Fruit fly (Drosophila melanogaster) whole organism, embryonic: ENCODE data around the gene CG1896.

ENCODE experiments used
- Antp ChIP-seq: fragments of 200-800 bp; sonication (Bioruptor generic); optimal IDR thresholded peaks from 3 replicates; lab custom pipeline; 2016; ENCODE audit warnings: missing biosample characterization, missing genetic modification characterization
- Atf3 ChIP-seq: fragments of 200-800 bp; sonication (Bioruptor generic); optimal IDR thresholded peaks from 3 replicates; lab custom pipeline; 2016; ENCODE audit warnings: missing biosample characterization, missing genetic modification characterization
- Atf6 ChIP-seq: fragments of 200-800 bp; sonication (Bioruptor generic); IDR thresholded peaks from 2 replicates; pipeline ENCODE4 v1.3.6; 2022; ENCODE audit warnings: missing biosample characterization, missing genetic modification characterization
- B-H1 ChIP-seq: fragments of 200-800 bp; sonication (Bioruptor generic); IDR thresholded peaks from 3 replicates; pipeline ENCODE4 v1.3.6; 2022; ENCODE audit warnings: missing biosample characterization, missing genetic modification characterization
- Bgb ChIP-seq: fragments of 200-800 bp; sonication (Bioruptor generic); IDR thresholded peaks from 2 replicates; pipeline ENCODE4 v1.3.6; 2022; ENCODE audit warnings: missing biosample characterization, missing genetic modification characterization; ENCODE audit not compliant: partially characterized antibody
- CG10462 ChIP-seq: fragments of 200-800 bp; sonication (Bioruptor generic); optimal IDR thresholded peaks from 2 replicates; lab custom pipeline; 2016; ENCODE audit warnings: missing biosample characterization, missing genetic modification characterization
- CG10565 ChIP-seq: fragments of 200-800 bp; sonication (Bioruptor generic); optimal IDR thresholded peaks from 3 replicates; lab custom pipeline; 2016; ENCODE audit warnings: missing biosample characterization, mild to moderate bottlenecking, missing genetic modification characterization
- CG11560 ChIP-seq: fragments of 200-800 bp; sonication (Bioruptor generic); IDR thresholded peaks from 3 replicates; pipeline ENCODE4 v1.3.6; 2022; ENCODE audit warnings: missing biosample characterization, missing genetic modification characterization
- CG12299 ChIP-seq: fragments of 200-800 bp; sonication (Bioruptor generic); optimal IDR thresholded peaks from 2 replicates; lab custom pipeline; 2018; ENCODE audit warnings: missing biosample characterization, mild to moderate bottlenecking, missing genetic modification characterization
- CG1233 ChIP-seq: fragments of 200-800 bp; sonication (Bioruptor generic); optimal IDR thresholded peaks from 4 replicates; lab custom pipeline; 2018; ENCODE audit warnings: missing biosample characterization, mild to moderate bottlenecking, missing genetic modification characterization
- CG12769 ChIP-seq: fragments of 200-800 bp; sonication (Bioruptor generic); optimal IDR thresholded peaks from 2 replicates; lab custom pipeline; 2019; ENCODE audit warnings: missing biosample characterization, mild to moderate bottlenecking, missing genetic modification characterization, moderate library complexity
- CG13424 ChIP-seq: fragments of 200-800 bp; sonication (Bioruptor generic); optimal IDR thresholded peaks from 2 replicates; lab custom pipeline; 2019; ENCODE audit warnings: missing biosample characterization, mild to moderate bottlenecking, missing genetic modification characterization, moderate library complexity
- CG14860 ChIP-seq: fragments of 200-800 bp; sonication (Bioruptor generic); IDR thresholded peaks from 3 replicates; pipeline ENCODE4 v1.3.6; 2022; ENCODE audit warnings: missing biosample characterization, missing genetic modification characterization; ENCODE audit not compliant: partially characterized antibody
- CG15269 ChIP-seq: fragments of 200-800 bp; sonication (Bioruptor generic); optimal IDR thresholded peaks from 2 replicates; lab custom pipeline; 2018; ENCODE audit warnings: missing biosample characterization, mild to moderate bottlenecking, missing genetic modification characterization, moderate library complexity
- CG1529 ChIP-seq: fragments of 200-800 bp; sonication (Bioruptor generic); optimal IDR thresholded peaks from 3 replicates; lab custom pipeline; 2018; ENCODE audit warnings: missing biosample characterization, missing genetic modification characterization
- CG15514 ChIP-seq: fragments of 200-800 bp; sonication (Bioruptor generic); optimal IDR thresholded peaks from 3 replicates; lab custom pipeline; 2017; ENCODE audit warnings: missing biosample characterization, missing genetic modification characterization, mild to moderate bottlenecking, moderate library complexity, missing genetic modification reagents
- CG17359 ChIP-seq: fragments of 200-800 bp; sonication (Bioruptor generic); optimal IDR thresholded peaks from 3 replicates; lab custom pipeline; 2018; ENCODE audit warnings: missing biosample characterization, mild to moderate bottlenecking, missing genetic modification characterization, moderate library complexity
- CG1792 ChIP-seq: fragments of 200-800 bp; sonication (Bioruptor generic); optimal IDR thresholded peaks from 2 replicates; lab custom pipeline; 2016; ENCODE audit warnings: missing biosample characterization, missing genetic modification characterization
- CG18599 ChIP-seq: fragments of 200-800 bp; sonication (Bioruptor generic); optimal IDR thresholded peaks from 3 replicates; lab custom pipeline; 2017; ENCODE audit warnings: missing biosample characterization, missing genetic modification characterization, mild to moderate bottlenecking, moderate library complexity, missing genetic modification reagents
- CG2889 ChIP-seq: fragments of 200-800 bp; sonication (Bioruptor generic); IDR thresholded peaks from 3 replicates; pipeline ENCODE4 v1.3.6; 2022; ENCODE audit warnings: missing biosample characterization, missing genetic modification characterization
- CG3281 ChIP-seq: fragments of 200-800 bp; sonication (Bioruptor generic); optimal IDR thresholded peaks from 3 replicates; lab custom pipeline; 2017; ENCODE audit warnings: missing biosample characterization, mild to moderate bottlenecking, missing genetic modification characterization
- CG3407 ChIP-seq: fragments of 200-800 bp; sonication (Bioruptor generic); optimal IDR thresholded peaks from 2 replicates; lab custom pipeline; 2018; ENCODE audit warnings: missing biosample characterization, mild to moderate bottlenecking, missing genetic modification characterization
- CG5180 ChIP-seq: fragments of 200-800 bp; sonication (Bioruptor generic); optimal IDR thresholded peaks from 3 replicates; lab custom pipeline; 2017; ENCODE audit warnings: missing biosample characterization, missing genetic modification characterization, mild to moderate bottlenecking, moderate library complexity, missing genetic modification reagents
- CG5245 ChIP-seq: fragments of 200-800 bp; sonication (Bioruptor generic); optimal IDR thresholded peaks from 3 replicates; lab custom pipeline; 2016; ENCODE audit warnings: missing biosample characterization, missing genetic modification characterization
- CG6683 ChIP-seq: fragments of 200-800 bp; sonication (Bioruptor generic); optimal IDR thresholded peaks from 2 replicates; lab custom pipeline; 2017; ENCODE audit warnings: missing biosample characterization, mild to moderate bottlenecking, missing genetic modification characterization, missing genetic modification reagents
- CG7786 ChIP-seq: fragments of 200-800 bp; sonication (Bioruptor generic); optimal IDR thresholded peaks from 2 replicates; lab custom pipeline; 2016; ENCODE audit warnings: missing biosample characterization, missing genetic modification characterization
- CG9817 ChIP-seq: fragments of 200-800 bp; sonication (Bioruptor generic); optimal IDR thresholded peaks from 2 replicates; lab custom pipeline; 2018; ENCODE audit warnings: missing biosample characterization, mild to moderate bottlenecking, missing genetic modification characterization, moderate library complexity
- Dad ChIP-seq: fragments of 200-800 bp; sonication (Bioruptor generic); optimal IDR thresholded peaks from 3 replicates; lab custom pipeline; 2016; ENCODE audit warnings: missing biosample characterization, missing genetic modification characterization
- Dip2 ChIP-seq: fragments of 200-800 bp; sonication (Bioruptor generic); IDR thresholded peaks from 2 replicates; pipeline ENCODE4 v1.3.6; 2022; ENCODE audit warnings: missing biosample characterization, missing genetic modification characterization
- Doc3 ChIP-seq: fragments of 200-800 bp; sonication (Bioruptor generic); IDR thresholded peaks from 3 replicates; pipeline ENCODE4 v1.3.6; 2022; ENCODE audit warnings: missing biosample characterization, missing genetic modification characterization; ENCODE audit not compliant: partially characterized antibody
- Hr51 ChIP-seq, 2 experiments: fragments of 200-800 bp; sonication (Bioruptor generic); optimal IDR thresholded peaks; 2 replicates in 1 of 2; 3 replicates in 1 of 2; lab custom pipeline; 2016 to 2018; ENCODE audit warnings: missing biosample characterization in 2 of 2, missing genetic modification characterization in 2 of 2, mild to moderate bottlenecking in 1 of 2, moderate library complexity in 1 of 2
- MTF-1 ChIP-seq: fragments of 200-800 bp; sonication (Bioruptor generic); optimal IDR thresholded peaks from 2 replicates; lab custom pipeline; 2018; ENCODE audit warnings: missing biosample characterization, mild to moderate bottlenecking, missing genetic modification characterization, borderline replicate concordance
- NK7.1 ChIP-seq: fragments of 200-800 bp; sonication (Bioruptor generic); optimal IDR thresholded peaks from 3 replicates; lab custom pipeline; 2016; ENCODE audit warnings: missing biosample characterization, missing genetic modification characterization
- Nf-YA ChIP-seq: fragments of 200-800 bp; sonication (Bioruptor generic); IDR thresholded peaks from 2 replicates; pipeline ENCODE4 v1.3.6; 2022; ENCODE audit warnings: missing biosample characterization, missing genetic modification characterization
- Nf-YB ChIP-seq: fragments of 200-800 bp; sonication (Bioruptor generic); optimal IDR thresholded peaks from 3 replicates; lab custom pipeline; 2019; ENCODE audit warnings: missing biosample characterization, mild to moderate bottlenecking, missing genetic modification characterization, moderate library complexity
- Ptx1 ChIP-seq: fragments of 200-800 bp; sonication (Bioruptor generic); IDR thresholded peaks from 2 replicates; pipeline ENCODE4 v1.3.6; 2022; ENCODE audit warnings: missing biosample characterization, missing genetic modification characterization
- Stat92E ChIP-seq, 3 experiments: fragments of >200 bp in 2 of 3; fragments of 200-800 bp in 1 of 3; sonication (Bioruptor generic) in 1 of 3; optimal IDR thresholded peaks; 2 replicates each; lab custom pipeline; 2017 to 2019; ENCODE audit warnings: missing biosample characterization in 3 of 3, missing genetic modification characterization in 3 of 3, mild to moderate bottlenecking in 1 of 3, moderate library complexity in 1 of 3
- ap ChIP-seq: fragments of 200-800 bp; sonication (Bioruptor generic); IDR thresholded peaks from 2 replicates; pipeline ENCODE4 v1.3.6; 2022; ENCODE audit warnings: missing biosample characterization, missing genetic modification characterization
- br ChIP-seq: fragments of >200 bp; optimal IDR thresholded peaks from 2 replicates; lab custom pipeline; 2017
- dan ChIP-seq: fragments of 200-800 bp; sonication (Bioruptor generic); IDR thresholded peaks from 2 replicates; pipeline ENCODE4 v1.3.6; 2022; ENCODE audit warnings: missing biosample characterization, missing genetic modification characterization
- phol ChIP-seq: fragments of 200-800 bp; sonication (Bioruptor generic); optimal IDR thresholded peaks from 3 replicates; lab custom pipeline; 2018; ENCODE audit warnings: missing biosample characterization, mild to moderate bottlenecking, missing genetic modification characterization, moderate library complexity
- sc ChIP-seq, 3 experiments: fragments of >200 bp in 2 of 3; fragments of 200-800 bp in 1 of 3; sonication (Bioruptor generic) in 1 of 3; optimal IDR thresholded peaks; 2 replicates in 2 of 3; 3 replicates in 1 of 3; lab custom pipeline; 2017; ENCODE audit warnings: mild to moderate bottlenecking in 1 of 3, missing biosample characterization in 1 of 3, missing genetic modification characterization in 1 of 3, missing genetic modification reagents in 1 of 3
- seq ChIP-seq: fragments of 200-800 bp; sonication (Bioruptor generic); IDR thresholded peaks from 2 replicates; pipeline ENCODE4 v1.3.6; 2022; ENCODE audit warnings: missing biosample characterization, missing genetic modification characterization
- sisA ChIP-seq: fragments of 200-800 bp; sonication (Bioruptor generic); IDR thresholded peaks from 2 replicates; pipeline ENCODE4 v1.3.6; 2022; ENCODE audit warnings: missing biosample characterization, missing genetic modification characterization
- so ChIP-seq: fragments of 200-800 bp; sonication (Bioruptor generic); IDR thresholded peaks from 3 replicates; pipeline ENCODE4 v1.3.6; 2022; ENCODE audit warnings: missing biosample characterization, missing genetic modification characterization
- sr ChIP-seq: fragments of 200-800 bp; sonication (Bioruptor generic); IDR thresholded peaks from 3 replicates; pipeline ENCODE4 v1.3.6; 2022; ENCODE audit warnings: missing biosample characterization, missing genetic modification characterization
- tin ChIP-seq: fragments of 200-800 bp; sonication (Bioruptor generic); optimal IDR thresholded peaks from 3 replicates; lab custom pipeline; 2016; ENCODE audit warnings: missing biosample characterization, missing genetic modification characterization
- usp ChIP-seq: fragments of >200 bp; optimal IDR thresholded peaks from 2 replicates; lab custom pipeline; 2017; ENCODE audit warnings: missing biosample characterization, missing genetic modification characterization
- vfl ChIP-seq: fragments of 200-800 bp; sonication (Bioruptor generic); optimal IDR thresholded peaks from 2 replicates; lab custom pipeline; 2016; ENCODE audit warnings: missing biosample characterization, missing genetic modification characterization
- vnd ChIP-seq: fragments of 200-800 bp; sonication (Bioruptor generic); IDR thresholded peaks from 3 replicates; pipeline ENCODE4 v1.3.6; 2022; ENCODE audit warnings: missing biosample characterization, missing genetic modification characterization; ENCODE audit not compliant: partially characterized antibody
- yki ChIP-seq: fragments of >200 bp; optimal IDR thresholded peaks from 3 replicates; lab custom pipeline; 2018

Gene CG1896

DNA sequence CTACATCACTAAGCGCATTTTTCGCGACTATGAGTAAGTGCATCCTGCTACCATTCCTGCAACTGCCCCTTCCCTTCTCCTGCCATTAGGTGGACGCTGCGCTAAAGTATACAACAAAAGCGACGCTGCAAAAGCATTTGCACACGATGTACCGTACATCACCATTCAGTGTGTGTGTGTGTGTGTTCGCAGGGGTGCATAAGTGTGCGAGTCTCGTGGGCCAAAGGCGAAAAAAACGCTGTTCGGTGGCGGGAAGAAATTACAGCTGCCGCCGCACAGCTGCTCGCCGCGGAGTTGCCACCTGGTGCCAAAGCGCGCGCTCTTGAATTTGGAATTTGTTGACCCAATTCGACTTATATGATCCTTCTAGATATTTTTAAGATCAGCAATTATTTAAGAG is 50.4 kb downstream of the CG1896 start (continued):
- TF ChIP-seq CG1792 (GFP tag; lab: Kevin White, UChicago) (no peak), Ptx1 (GFP tag; lab: Robert Waterston, UW) (no peak), CG1233 (no peak), Atf3 (no peak), Dip2 (no peak), MTF-1 (GFP tag; lab: Kevin White, UChicago) (no peak), CG17359 (tag; lab: Kevin White, UChicago) (no peak), CG5180 (GFP tag; lab: Kevin White, UChicago) (no peak), NK7.1 (GFP tag; lab: Kevin White, UChicago) (no peak), CG10565 (GFP tag; lab: Kevin White, UChicago) (no peak), sr (GFP tag; lab: Robert Waterston, UW) (no peak), Nf-YB (GFP tag; lab: Kevin White, UChicago) (no peak), sisA (GFP tag; lab: Robert Waterston, UW) (no peak), seq (no peak), CG14860 (GFP tag; lab: Robert Waterston, UW) (no peak), CG7786 (GFP tag; lab: Kevin White, UChicago) (no peak), Doc3 (GFP tag; lab: Robert Waterston, UW) (0 out of 3 replicates have a peak, but pooled peaks have one; percentile 14), tin (GFP tag; lab: Kevin White, UChicago) (no peak), Nf-YA (GFP tag; lab: Robert Waterston, UW) (no peak), CG6683 (GFP tag; lab: Kevin White, UChicago) (no peak), CG11560 (tag; lab: Robert Waterston, UW) (no peak), vfl (GFP tag; lab: Kevin White, UChicago) (no peak), CG15514 (GFP tag; lab: Kevin White, UChicago) (peak; percentile 81), Bgb (GFP tag; lab: Robert Waterston, UW) (peak; percentile 26; the same call in 1 of the 2 replicates), sc (optimal IDR thresholded peaks at IDR 0.05; lab: Kevin White, UChicago) (no peak), sc (GFP tag; optimal IDR thresholded peaks at IDR 0.05; lab: Kevin White, UChicago) (no peak), Antp (GFP tag; lab: Kevin White, UChicago) (no peak), Hr51 (GFP tag; optimal IDR thresholded peaks at IDR 0.05; lab: Kevin White, UChicago) (no peak), CG1529 (GFP tag; lab: Kevin White, UChicago) (no peak), Dad (no peak), CG18599 (GFP tag; lab: Kevin White, UChicago) (no peak), CG3407 (GFP tag; lab: Kevin White, UChicago) (no peak), yki (lab: Kevin White, UChicago) (no peak), CG12299 (tag; lab: Kevin White, UChicago) (no peak), CG12769 (tag; lab: Kevin White, UChicago) (no peak), usp (no peak), br (lab: Kevin White, UChicago) (no peak), CG2889 (no peak), Atf6 (GFP tag; lab: Robert Waterston, UW) (no peak), Stat92E (GFP tag; optimal IDR thresholded peaks at IDR 0.05; lab: Kevin White, UChicago) (no peak), CG3281 (GFP tag; lab: Kevin White, UChicago) (no peak), ap (GFP tag; lab: Robert Waterston, UW) (no peak), CG5245 (GFP tag; lab: Kevin White, UChicago) (no peak), CG10462 (GFP tag; lab: Kevin White, UChicago) (no peak), B-H1 (GFP tag; lab: Robert Waterston, UW) (no peak), CG9817 (no peak), vnd (GFP tag; lab: Robert Waterston, UW) (no peak), dan (GFP tag; lab: Robert Waterston, UW) (no peak), phol (peak; percentile 9), CG15269 (no peak), CG13424 (tag; lab: Kevin White, UChicago) (no peak), so (no peak)
